Worm (Caenorhabditis elegans) whole organism, late embryonic: Measurements from ENCODE around the gene str-12.

ENCODE experiments used
- ama-1 ChIP-seq: fragments of 150-350 bp; optimal IDR thresholded peaks from 2 replicates; lab custom pipeline; 2014
- ets-4 ChIP-seq: sonication (generic microtip); optimal IDR thresholded peaks from 2 replicates; lab custom pipeline; 2016; ENCODE audit warnings: missing genetic modification characterization, missing compliant biosample characterization
- fax-1 ChIP-seq: sonication (generic microtip); optimal IDR thresholded peaks from 2 replicates; lab custom pipeline; 2016; ENCODE audit warnings: missing genotype, missing genetic modification characterization, missing compliant biosample characterization
- fkh-10 ChIP-seq: fragments of 150-350 bp; optimal IDR thresholded peaks from 2 replicates; lab custom pipeline; 2014; ENCODE audit warnings: missing biosample characterization, missing genetic modification reagents, missing genetic modification characterization
- gmeb-2 ChIP-seq: sonication (generic microtip); optimal IDR thresholded peaks from 2 replicates; lab custom pipeline; 2016; ENCODE audit warnings: missing genetic modification characterization, inconsistent platforms, missing compliant biosample characterization
- hlh-13 ChIP-seq: fragments of 200-800 bp; sonication (Bioruptor generic); optimal IDR thresholded peaks from 2 replicates; lab custom pipeline; 2018; ENCODE audit warnings: mild to moderate bottlenecking, missing genetic modification characterization, missing compliant biosample characterization
- hlh-30 ChIP-seq: sonication (generic microtip); optimal IDR thresholded peaks from 2 replicates; lab custom pipeline; 2017; ENCODE audit warnings: antibody characterized with exemption, missing genetic modification characterization, missing compliant biosample characterization; ENCODE audit not compliant: insufficient read depth
- nhr-11 ChIP-seq: fragments of 150-350 bp; optimal IDR thresholded peaks from 2 replicates; lab custom pipeline; 2014; ENCODE audit warnings: missing biosample characterization, missing genetic modification characterization
- nhr-232 ChIP-seq: sonication (generic microtip); optimal IDR thresholded peaks from 2 replicates; lab custom pipeline; 2016; ENCODE audit warnings: missing genetic modification characterization, missing compliant biosample characterization
- ref-2 ChIP-seq: sonication (generic microtip); optimal IDR thresholded peaks from 2 replicates; lab custom pipeline; 2016; ENCODE audit warnings: missing genetic modification characterization, missing compliant biosample characterization
- sdc-2 ChIP-seq: sonication (generic microtip); optimal IDR thresholded peaks from 2 replicates; lab custom pipeline; 2016; ENCODE audit warnings: missing genotype, missing genetic modification characterization, missing compliant biosample characterization
- tbx-2 ChIP-seq: sonication (generic microtip); optimal IDR thresholded peaks from 2 replicates; lab custom pipeline; 2016; ENCODE audit warnings: missing genetic modification characterization, missing compliant biosample characterization
- tbx-7 ChIP-seq: sonication (generic microtip); optimal IDR thresholded peaks from 2 replicates; lab custom pipeline; 2016; ENCODE audit warnings: missing genotype, missing genetic modification characterization, missing compliant biosample characterization
- unc-86 ChIP-seq: sonication (generic microtip); optimal IDR thresholded peaks from 2 replicates; lab custom pipeline; 2016; ENCODE audit warnings: missing genetic modification characterization, missing compliant biosample characterization

- TF ChIP-seq tbx-7 (tag; lab: Kevin White, UChicago): no peak
- no peak for TF ChIP-seq nhr-232
- TF ChIP-seq gmeb-2 (tag; lab: Kevin White, UChicago): no peak
- no peak for TF ChIP-seq sdc-2 (tag; lab: Kevin White, UChicago)
- no peak for TF ChIP-seq ets-4 (tag; lab: Kevin White, UChicago)
- no peak for TF ChIP-seq fax-1
- TF ChIP-seq hlh-13 (GFP tag; lab: Kevin White, UChicago): no peak
- no peak for TF ChIP-seq hlh-30 (tag; lab: Kevin White, UChicago)
- no peak for TF ChIP-seq ama-1 (lab: Kevin White, UChicago)
- no peak for TF ChIP-seq nhr-11 (tag; lab: Kevin White, UChicago)
- TF ChIP-seq fkh-10 (GFP tag; lab: Kevin White, UChicago): no peak
- no peak for TF ChIP-seq unc-86 (tag; lab: Kevin White, UChicago)
- no peak for TF ChIP-seq ref-2 (tag; lab: Kevin White, UChicago)
- TF ChIP-seq tbx-2 (tag; lab: Kevin White, UChicago): no peak
These were observed 16.1 kb upstream of the str-12 start, which contains the start of gene fbxa-139 for ce11 chrV:15594573-15594972.
